Fruit fly (Drosophila melanogaster) whole organism, pupa: Measurements from ENCODE around the gene CG32237.

ENCODE experiments used
- CG12605 ChIP-seq: fragments of 200-800 bp; sonication (Bioruptor generic); IDR thresholded peaks from 2 replicates; pipeline ENCODE4 v1.3.6; 2022; ENCODE audit warnings: missing biosample characterization, missing genetic modification characterization
- CG13204 ChIP-seq: fragments of 200-800 bp; sonication (Bioruptor generic); optimal IDR thresholded peaks from 2 replicates; lab custom pipeline; 2018; ENCODE audit warnings: missing biosample characterization, mild to moderate bottlenecking, missing genetic modification characterization, moderate library complexity
- CG14655 ChIP-seq: fragments of 200-800 bp; sonication (Bioruptor generic); optimal IDR thresholded peaks from 3 replicates; lab custom pipeline; 2017; ENCODE audit warnings: mild to moderate bottlenecking, missing biosample characterization, missing genetic modification reagents, missing genetic modification characterization
- CG15710 ChIP-seq: fragments of 200-800 bp; sonication (Bioruptor generic); optimal IDR thresholded peaks from 2 replicates; lab custom pipeline; 2018; ENCODE audit warnings: missing biosample characterization, mild to moderate bottlenecking, missing genetic modification characterization, moderate library complexity
- CG32121 ChIP-seq: fragments of 200-800 bp; sonication (Bioruptor generic); IDR thresholded peaks from 2 replicates; pipeline ENCODE4 v1.3.6; 2022; ENCODE audit warnings: missing biosample characterization, missing genetic modification characterization
- CG8301 ChIP-seq: fragments of 200-800 bp; sonication (Bioruptor generic); optimal IDR thresholded peaks from 2 replicates; lab custom pipeline; 2018; ENCODE audit warnings: missing biosample characterization, mild to moderate bottlenecking, missing genetic modification characterization
- CG9948 ChIP-seq: fragments of 200-800 bp; sonication (Bioruptor generic); optimal IDR thresholded peaks from 2 replicates; lab custom pipeline; 2018; ENCODE audit warnings: missing biosample characterization, mild to moderate bottlenecking, missing genetic modification characterization, moderate library complexity
- D1 ChIP-seq: fragments of 200-800 bp; sonication (Bioruptor generic); optimal IDR thresholded peaks from 2 replicates; lab custom pipeline; 2018; ENCODE audit warnings: missing biosample characterization, mild to moderate bottlenecking, missing genetic modification characterization, moderate library complexity
- EcR ChIP-seq: fragments of 200-800 bp; sonication (Bioruptor generic); optimal IDR thresholded peaks from 3 replicates; lab custom pipeline; 2019; ENCODE audit warnings: missing biosample characterization, missing genetic modification characterization, mild to moderate bottlenecking, moderate library complexity, missing genetic modification reagents
- Pif1A ChIP-seq: fragments of 200-800 bp; sonication (Bioruptor generic); optimal IDR thresholded peaks from 3 replicates; lab custom pipeline; 2016; ENCODE audit warnings: missing biosample characterization, missing genetic modification characterization
- fd96Ca ChIP-seq: fragments of 200-800 bp; sonication (Bioruptor generic); IDR thresholded peaks from 3 replicates; pipeline ENCODE4 v1.3.6; 2022; ENCODE audit warnings: missing biosample characterization, missing genetic modification characterization

dm6 chr3L:4860370-4860769 lies 8.1 kb upstream of the CG32237 start, which contains the start of gene CG32235:
- TF ChIP-seq D1 (no peak), CG32121 (GFP tag; lab: Robert Waterston, UW) (no peak), fd96Ca (GFP tag; lab: Robert Waterston, UW) (no peak), CG12605 (GFP tag; lab: Robert Waterston, UW) (no peak), CG13204 (GFP tag; lab: Kevin White, UChicago) (no peak), CG8301 (tag; lab: Kevin White, UChicago) (no peak), Pif1A (no peak), CG9948 (tag; lab: Kevin White, UChicago) (no peak), EcR (GFP tag; lab: Kevin White, UChicago) (no peak), CG15710 (tag; lab: Kevin White, UChicago) (no peak), CG14655 (GFP tag; lab: Kevin White, UChicago) (no peak)
